Worm (Caenorhabditis elegans): Measurements from ENCODE around the gene rnp-9.

rnp-9 gene

DNA sequence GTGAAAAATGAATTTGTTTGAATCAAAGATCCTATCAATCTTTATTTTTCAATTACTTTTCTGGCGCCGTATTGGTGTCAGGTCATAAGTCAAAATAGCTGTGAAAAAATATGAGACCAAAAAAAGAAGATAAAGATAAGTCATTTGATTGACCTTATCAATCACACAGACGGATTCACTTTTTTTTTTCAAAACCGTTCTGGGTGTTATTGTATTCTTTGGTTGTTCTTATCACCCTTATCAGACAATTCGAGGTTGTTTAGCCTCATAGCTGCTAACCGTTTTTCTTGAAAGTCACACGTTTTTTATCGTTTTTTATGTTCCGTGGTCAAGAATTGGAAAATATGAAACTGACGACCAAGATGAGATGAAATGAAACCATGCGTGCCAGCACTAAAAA lies 1.4 kb downstream of the rnp-9 start:
- peak; percentile 16 for TF ChIP-seq ztf-26 (tag; optimal IDR thresholded peaks at IDR 0.05)
- peak; percentile 27 for TF ChIP-seq somi-1 (GFP tag; optimal IDR thresholded peaks at IDR 0.05)
- no peak for TF ChIP-seq pbrm-1 (GFP tag; IDR thresholded peaks at IDR 0.05)
- TF ChIP-seq K11D2.4 (GFP tag; IDR thresholded peaks at IDR 0.05): 0 out of 2 replicates have a peak, but pooled peaks have one; percentile 41
- peak; percentile 13 for TF ChIP-seq lin-40 (tag; optimal IDR thresholded peaks at IDR 0.05)

ce11 chrX:10170598-10170997 lies 3.5 kb downstream of the rnp-9 start:
- no peak for TF ChIP-seq F57C9.4 (tag; optimal IDR thresholded peaks at IDR 0.05)
- TF ChIP-seq C17E4.6 (GFP tag; IDR thresholded peaks at IDR 0.05): no peak

DNA sequence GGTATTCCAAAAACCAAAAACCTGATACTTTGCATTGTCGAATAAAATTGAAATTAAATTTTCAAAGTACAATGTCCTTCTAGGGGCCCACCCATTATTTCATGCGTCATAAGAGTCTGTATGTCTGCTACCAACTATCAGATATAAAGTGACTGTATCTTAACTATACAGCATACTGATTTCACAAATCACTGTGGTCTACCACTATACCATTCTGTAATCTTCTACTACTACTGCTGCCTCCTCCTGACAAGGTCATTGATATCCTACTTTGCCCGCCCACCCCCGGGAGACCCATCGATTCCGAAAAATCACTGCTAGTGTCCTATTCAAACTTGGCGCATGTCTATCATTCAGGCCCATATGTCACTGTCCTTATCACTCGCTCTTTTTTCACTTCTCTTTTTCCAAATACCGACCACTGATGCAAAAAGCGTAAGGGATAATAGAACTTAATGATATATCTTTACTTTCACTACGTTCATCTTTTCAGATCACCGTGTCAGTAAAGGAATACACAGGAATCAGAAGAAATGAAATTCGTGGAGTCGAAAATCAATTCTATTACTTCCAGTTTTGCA lies 5.0 kb downstream of the rnp-9 start, which contains the start of gene C07A4.2:
Gene C07A4.2, plus strand, starts transcription at position 195 of the 581 bp plus-strand sequence.
- TF ChIP-seq sdz-38 (tag; optimal IDR thresholded peaks at IDR 0.05) (no peak), lin-26 (GFP tag; IDR thresholded peaks at IDR 0.05) (no peak), lir-1 (GFP tag; conservative IDR thresholded peaks at IDR 0.05) (no peak), T07F8.4 (tag; optimal IDR thresholded peaks at IDR 0.05) (no peak), unc-62 (GFP tag; optimal IDR thresholded peaks at IDR 0.05) (no peak), athp-1 (tag; optimal IDR thresholded peaks at IDR 0.05) (no peak), hmg-20 (GFP tag; IDR thresholded peaks at IDR 0.05) (no peak), nfya-1 (tag; optimal IDR thresholded peaks at IDR 0.05; ENCODE audit: borderline replicate concordance, insufficient read depth) (no peak), nhr-27 (tag; optimal IDR thresholded peaks at IDR 0.05) (no peak), atf-7 (tag; optimal IDR thresholded peaks at IDR 0.05) (no peak), cebp-1 (GFP tag; IDR thresholded peaks at IDR 0.05) (no peak), cebp-1 (tag; optimal IDR thresholded peaks at IDR 0.05) (no peak), aptf-3 (GFP tag; IDR thresholded peaks at IDR 0.05) (no peak), B0035.1 (tag; optimal IDR thresholded peaks at IDR 0.05) (no peak), mcd-1 (GFP tag; IDR thresholded peaks at IDR 0.05) (no peak), ccch-3 (GFP tag; optimal IDR thresholded peaks at IDR 0.05) (no peak), dpl-1 (GFP tag; optimal IDR thresholded peaks at IDR 0.05) (no peak), dpff-1 (tag; optimal IDR thresholded peaks at IDR 0.05) (no peak), B0336.3 (GFP tag; IDR thresholded peaks at IDR 0.05) (no peak), attf-3 (GFP tag; conservative IDR thresholded peaks at IDR 0.05) (no peak), B0261.1 (tag; optimal IDR thresholded peaks at IDR 0.05) (no peak)

DNA sequence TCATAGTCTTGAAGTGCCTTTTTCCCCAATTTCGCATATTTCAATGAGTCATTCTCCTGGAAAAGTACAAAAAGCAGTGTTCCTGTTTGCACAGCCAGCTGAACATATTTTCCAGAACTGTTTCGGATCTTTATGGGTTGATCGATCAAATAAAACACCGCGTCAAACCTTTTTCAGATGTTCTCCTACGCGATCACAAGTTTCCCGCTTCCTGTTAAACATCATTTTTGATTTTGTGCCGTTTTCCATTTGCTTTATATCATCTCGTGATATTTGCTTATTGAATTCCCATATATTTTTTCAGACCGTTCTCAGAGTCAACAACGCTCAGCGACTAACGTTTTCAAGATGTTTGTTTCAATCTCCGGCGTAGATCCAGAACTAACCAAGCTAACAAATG lies 7.6 kb downstream of the rnp-9 start, which contains the start of gene C07A4.3:
Gene C07A4.3, plus strand, starts transcription at position 301 of the 400 bp plus-strand sequence.
- no peak for TF ChIP-seq C17E4.6 (GFP tag; IDR thresholded peaks at IDR 0.05)
- TF ChIP-seq egl-18 (GFP tag; IDR thresholded peaks at IDR 0.05): no peak
- TF ChIP-seq ztf-6 (GFP tag; IDR thresholded peaks at IDR 0.05): no peak
- no peak for TF ChIP-seq nfya-1 (tag; optimal IDR thresholded peaks at IDR 0.05; ENCODE audit: borderline replicate concordance, insufficient read depth)
- TF ChIP-seq F22D6.2 (tag; optimal IDR thresholded peaks at IDR 0.05): no peak
- no peak for TF ChIP-seq zim-3 (tag; optimal IDR thresholded peaks at IDR 0.05)

- no peak for TF ChIP-seq ceh-27 (GFP tag; optimal IDR thresholded peaks at IDR 0.05)
- no peak for TF ChIP-seq F22D6.2 (tag; optimal IDR thresholded peaks at IDR 0.05)
- TF ChIP-seq F57A8.1 (GFP tag; optimal IDR thresholded peaks at IDR 0.05): no peak
- TF ChIP-seq hmg-1.2 (GFP tag; IDR thresholded peaks at IDR 0.05): no peak
- TF ChIP-seq Y67H2A.10 (GFP tag; conservative IDR thresholded peaks at IDR 0.05): no peak
- no peak for TF ChIP-seq lsy-27 (tag; optimal IDR thresholded peaks at IDR 0.05; ENCODE audit: borderline replicate concordance, insufficient read depth)
- TF ChIP-seq lag-1 (GFP tag; IDR thresholded peaks at IDR 0.05): no peak
- no peak for TF ChIP-seq zim-3 (tag; optimal IDR thresholded peaks at IDR 0.05)
- no peak for TF ChIP-seq hmg-20 (GFP tag; IDR thresholded peaks at IDR 0.05)
- TF ChIP-seq tlf-1 (GFP tag; optimal IDR thresholded peaks at IDR 0.05): no peak
- no peak for TF ChIP-seq ztf-26 (tag; optimal IDR thresholded peaks at IDR 0.05)
- TF ChIP-seq gei-17 (GFP tag; optimal IDR thresholded peaks at IDR 0.05): no peak
- TF ChIP-seq ceh-58 (GFP tag; IDR thresholded peaks at IDR 0.05): no peak
- TF ChIP-seq snpc-1.3 (tag; optimal IDR thresholded peaks at IDR 0.05; ENCODE audit: insufficient read depth): no peak
Observed at ce11 chrX:10176295-10176694, 9.2 kb downstream of the rnp-9 start, which contains the start of gene ncs-4. TSS of gene ncs-4 (plus strand) at chrX:10176521.
